Fruit fly (Drosophila melanogaster) whole organism, adult: Measurements from ENCODE around the gene CG13613.

Experiments used
- Crg-1 ChIP-seq: fragments of 200-800 bp; sonication (Bioruptor generic); optimal IDR thresholded peaks from 2 replicates; lab custom pipeline; 2016; ENCODE audit warnings: missing biosample characterization, missing genetic modification characterization
- tj ChIP-seq: fragments of 200-800 bp; sonication (Bioruptor generic); optimal IDR thresholded peaks from 3 replicates; lab custom pipeline; 2017; ENCODE audit warnings: missing biosample characterization, mild to moderate bottlenecking, missing genetic modification characterization, moderate library complexity

The CG13613 gene

DNA sequence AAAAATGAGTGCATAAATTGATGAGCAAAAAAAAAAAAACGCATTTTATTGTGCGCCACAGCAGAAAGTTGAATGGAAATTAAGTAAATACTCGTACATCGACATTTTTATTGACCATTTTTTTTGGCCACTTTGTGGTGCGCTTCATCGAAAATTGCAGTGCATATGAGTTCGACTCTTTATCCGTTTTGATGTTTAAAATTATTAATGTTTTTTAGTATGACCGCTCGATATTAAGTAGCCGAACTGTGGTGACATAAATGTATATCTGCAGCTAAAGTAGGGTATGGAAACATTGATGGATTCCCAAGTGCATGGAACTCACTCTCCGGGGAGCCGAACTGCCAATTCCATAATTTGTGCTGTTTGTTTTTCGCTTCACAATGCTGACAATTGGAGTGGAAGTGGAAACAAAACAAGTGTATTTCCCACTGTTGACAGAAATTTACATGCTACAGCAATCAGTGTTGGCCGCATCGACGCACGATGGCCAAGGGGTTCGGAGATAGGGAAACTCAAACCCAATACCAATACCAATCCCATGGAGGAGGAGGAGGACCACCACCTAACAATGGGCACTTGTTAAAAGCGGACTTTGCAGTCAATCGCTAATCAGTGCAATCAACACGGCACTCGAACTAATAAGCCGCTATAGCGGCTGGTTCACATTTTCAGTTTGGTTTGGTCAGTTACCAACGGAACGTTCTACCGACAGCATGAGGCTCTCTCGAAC is 27.0 kb downstream of the CG13613 start, which contains the start of gene CG13616:
Gene CG13616, plus strand, starts transcription at position 683 of the 733 bp plus-strand sequence.
- TF ChIP-seq Crg-1 (GFP tag; lab: Kevin White, UChicago): no peak
- peak; percentile 50 for TF ChIP-seq tj (GFP tag; lab: Kevin White, UChicago)
